Worm (Caenorhabditis elegans) whole organism, L2 larva: ENCODE data around the gene nucl-1.

Source experiments
- C34F6.9 ChIP-seq: fragments of 150-350 bp; optimal IDR thresholded peaks from 2 replicates; lab custom pipeline; 2014; ENCODE audit warnings: missing biosample characterization, missing genetic modification characterization
- F13H6.1 ChIP-seq: sonication (generic microtip); optimal IDR thresholded peaks from 2 replicates; lab custom pipeline; 2016; ENCODE audit warnings: missing genetic modification characterization, missing compliant biosample characterization
- Y55F3AM.14 ChIP-seq: fragments of 200-800 bp; sonication (Bioruptor generic); optimal IDR thresholded peaks from 2 replicates; lab custom pipeline; 2018; ENCODE audit warnings: mild to moderate bottlenecking, missing genetic modification characterization, missing compliant biosample characterization
- ZK546.5 ChIP-seq: sonication (generic microtip); optimal IDR thresholded peaks from 2 replicates; lab custom pipeline; 2017; ENCODE audit warnings: missing biosample characterization, missing genetic modification characterization
- alr-1 ChIP-seq: fragments of 150-350 bp; optimal IDR thresholded peaks from 2 replicates; lab custom pipeline; 2014; ENCODE audit warnings: missing biosample characterization, missing genetic modification characterization
- blmp-1 ChIP-seq: sonication (generic microtip); optimal IDR thresholded peaks from 2 replicates; lab custom pipeline; 2017; ENCODE audit warnings: missing genetic modification characterization, mild to moderate bottlenecking, missing compliant biosample characterization, antibody characterized with exemption, moderate library complexity; ENCODE audit not compliant: insufficient read depth
- ceh-16 ChIP-seq: fragments of 150-350 bp; optimal IDR thresholded peaks from 2 replicates; lab custom pipeline; 2014; ENCODE audit warnings: missing biosample characterization, missing genetic modification characterization
- ceh-82 ChIP-seq: fragments of 150-350 bp; optimal IDR thresholded peaks from 2 replicates; lab custom pipeline; 2014; ENCODE audit warnings: missing biosample characterization, missing genetic modification characterization
- crh-2 ChIP-seq: sonication (generic microtip); optimal IDR thresholded peaks from 2 replicates; lab custom pipeline; 2017; ENCODE audit warnings: missing biosample characterization, missing genetic modification characterization
- dmd-4 ChIP-seq: sonication (generic microtip); optimal IDR thresholded peaks from 2 replicates; lab custom pipeline; 2017; ENCODE audit warnings: missing biosample characterization, missing genetic modification characterization
- egl-27 ChIP-seq: sonication (generic microtip); optimal IDR thresholded peaks from 3 replicates; lab custom pipeline; 2017; ENCODE audit warnings: missing biosample characterization, missing genetic modification reagents, missing genetic modification characterization
- elt-1 ChIP-seq: fragments of 150-350 bp; optimal IDR thresholded peaks from 2 replicates; lab custom pipeline; 2014; ENCODE audit warnings: missing biosample characterization, missing genetic modification characterization
- elt-3 ChIP-seq: sonication (generic microtip); optimal IDR thresholded peaks from 2 replicates; lab custom pipeline; 2017; ENCODE audit warnings: missing biosample characterization, missing genetic modification characterization
- fos-1 ChIP-seq: fragments of 150-350 bp; optimal IDR thresholded peaks from 2 replicates; lab custom pipeline; 2014; ENCODE audit warnings: missing biosample characterization, missing genetic modification characterization
- gmeb-1 ChIP-seq: fragments of 150-350 bp; optimal IDR thresholded peaks from 2 replicates; lab custom pipeline; 2014; ENCODE audit warnings: missing biosample characterization, missing genetic modification characterization
- lin-11 ChIP-seq: fragments of 150-350 bp; sonication (generic microtip); optimal IDR thresholded peaks from 2 replicates; lab custom pipeline; 2014; ENCODE audit warnings: missing biosample characterization, missing genetic modification characterization, inconsistent platforms, mixed read lengths
- lin-39 ChIP-seq: fragments of 150-350 bp; optimal IDR thresholded peaks from 2 replicates; lab custom pipeline; 2014; ENCODE audit warnings: missing biosample characterization, missing genetic modification reagents, missing genetic modification characterization
- mab-5 ChIP-seq: fragments of 150-350 bp; optimal IDR thresholded peaks from 2 replicates; lab custom pipeline; 2014; ENCODE audit warnings: missing biosample characterization, missing genetic modification characterization
- mbf-1 ChIP-seq: sonication (generic microtip); optimal IDR thresholded peaks from 2 replicates; lab custom pipeline; 2017; ENCODE audit warnings: missing biosample characterization, missing genetic modification characterization
- mdl-1 ChIP-seq, 2 experiments: fragments of 150-350 bp in 1 of 2; sonication (generic microtip) in 1 of 2; optimal IDR thresholded peaks; 2 replicates each; lab custom pipeline; 2017; ENCODE audit warnings: missing biosample characterization in 2 of 2, missing genetic modification characterization in 2 of 2
- nhr-10 ChIP-seq: sonication (generic microtip); optimal IDR thresholded peaks from 2 replicates; lab custom pipeline; 2017; ENCODE audit warnings: missing biosample characterization, missing genetic modification characterization
- nhr-11 ChIP-seq: fragments of 150-350 bp; optimal IDR thresholded peaks from 2 replicates; lab custom pipeline; 2014; ENCODE audit warnings: missing biosample characterization, missing genetic modification characterization
- nhr-12 ChIP-seq: fragments of 150-350 bp; optimal IDR thresholded peaks from 2 replicates; lab custom pipeline; 2014; ENCODE audit warnings: missing biosample characterization, missing genetic modification characterization
- nhr-129 ChIP-seq: fragments of 150-350 bp; optimal IDR thresholded peaks from 2 replicates; lab custom pipeline; 2014; ENCODE audit warnings: missing biosample characterization, missing genetic modification characterization
- nhr-21 ChIP-seq: fragments of 150-350 bp; optimal IDR thresholded peaks from 2 replicates; lab custom pipeline; 2014; ENCODE audit warnings: missing biosample characterization, missing genetic modification characterization
- nhr-23 ChIP-seq: fragments of 150-350 bp; optimal IDR thresholded peaks from 2 replicates; lab custom pipeline; 2014; ENCODE audit warnings: missing biosample characterization, missing genetic modification reagents, missing genetic modification characterization
- nhr-237 ChIP-seq: fragments of 150-350 bp; optimal IDR thresholded peaks from 2 replicates; lab custom pipeline; 2014; ENCODE audit warnings: missing biosample characterization, missing genetic modification characterization
- nhr-25 ChIP-seq: fragments of 150-350 bp; sonication (generic microtip); optimal IDR thresholded peaks from 3 replicates; lab custom pipeline; 2014; ENCODE audit warnings: missing biosample characterization, missing genetic modification characterization
- nhr-6 ChIP-seq: fragments of 150-350 bp; optimal IDR thresholded peaks from 2 replicates; lab custom pipeline; 2014; ENCODE audit warnings: missing biosample characterization, missing genetic modification characterization
- nhr-77 ChIP-seq: fragments of 150-350 bp; optimal IDR thresholded peaks from 2 replicates; lab custom pipeline; 2014; ENCODE audit warnings: missing biosample characterization, missing genetic modification characterization
- peb-1 ChIP-seq: fragments of 150-350 bp; optimal IDR thresholded peaks from 2 replicates; lab custom pipeline; 2014; ENCODE audit warnings: missing biosample characterization, missing genetic modification characterization
- sem-4 ChIP-seq: fragments of 150-350 bp; optimal IDR thresholded peaks from 2 replicates; lab custom pipeline; 2014; ENCODE audit warnings: missing biosample characterization, missing genetic modification reagents, missing genetic modification characterization
- skn-1 ChIP-seq: sonication (generic microtip); optimal IDR thresholded peaks from 2 replicates; lab custom pipeline; 2017; ENCODE audit warnings: missing biosample characterization, missing genetic modification characterization
- sma-3 ChIP-seq: sonication (generic microtip); optimal IDR thresholded peaks from 2 replicates; lab custom pipeline; 2016; ENCODE audit warnings: missing genetic modification reagents, missing genetic modification characterization, missing compliant biosample characterization
- sma-9 ChIP-seq, 2 experiments: fragments of 150-350 bp in 1 of 2; sonication (generic microtip) in 1 of 2; optimal IDR thresholded peaks; 2 replicates each; lab custom pipeline; 2014 to 2016; ENCODE audit warnings: missing genetic modification characterization in 2 of 2, mild to moderate bottlenecking in 1 of 2, missing biosample characterization in 1 of 2, missing compliant biosample characterization in 1 of 2, missing genetic modification reagents in 1 of 2, moderate library complexity in 1 of 2
- unc-55 ChIP-seq: fragments of 150-350 bp; sonication (generic microtip); optimal IDR thresholded peaks from 3 replicates; lab custom pipeline; 2014; ENCODE audit warnings: missing biosample characterization, missing genetic modification reagents, missing genetic modification characterization
- zag-1 ChIP-seq: fragments of 150-350 bp; optimal IDR thresholded peaks from 2 replicates; lab custom pipeline; 2014; ENCODE audit warnings: missing biosample characterization, missing genetic modification characterization
- ztf-1 ChIP-seq: fragments of 200-800 bp; sonication (Bioruptor generic); conservative IDR thresholded peaks from 2 replicates; pipeline ENCODE4 v1.3.6; 2022; ENCODE audit warnings: missing genetic modification characterization, missing compliant biosample characterization
- ztf-11 ChIP-seq: sonication (generic microtip); optimal IDR thresholded peaks from 2 replicates; lab custom pipeline; 2017; ENCODE audit warnings: missing biosample characterization, missing genetic modification characterization
- ztf-4 ChIP-seq: fragments of 150-350 bp; optimal IDR thresholded peaks from 2 replicates; lab custom pipeline; 2014; ENCODE audit warnings: missing biosample characterization, missing genetic modification characterization

nucl-1 gene

DNA sequence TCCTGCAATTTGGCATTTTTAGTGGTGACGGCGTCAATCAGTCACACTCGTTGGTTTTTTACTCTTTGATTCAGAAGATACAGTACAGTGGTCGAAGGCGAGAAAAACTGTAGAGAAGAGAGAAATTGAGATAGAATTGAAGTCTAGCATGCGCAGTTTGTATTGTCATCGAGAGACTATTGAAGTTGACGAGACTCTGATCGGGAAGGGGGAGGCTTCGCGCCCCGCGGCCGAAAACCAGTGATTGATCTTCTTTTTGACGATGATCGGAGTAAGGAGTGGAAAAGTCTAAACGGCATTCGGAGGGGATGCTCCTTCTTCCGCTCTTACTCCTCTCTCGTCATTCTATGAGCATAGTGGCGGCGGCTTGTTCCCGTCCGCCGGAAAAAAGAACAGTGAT, 12.6 kb upstream of the nucl-1 start:
- no peak for TF ChIP-seq unc-55 (GFP tag; lab: Kevin White, UChicago)
- peak; percentile 20 for TF ChIP-seq crh-2 (tag; lab: Kevin White, UChicago)
- peak; percentile 48 for TF ChIP-seq nhr-25
- no peak for TF ChIP-seq lin-11 (tag; lab: Kevin White, UChicago)
- TF ChIP-seq nhr-77 (tag; lab: Kevin White, UChicago): no peak
- no peak for TF ChIP-seq ztf-1
- no peak for TF ChIP-seq sma-9 (GFP tag; optimal IDR thresholded peaks at IDR 0.05; lab: Kevin White, UChicago)
- TF ChIP-seq sma-9 (tag; optimal IDR thresholded peaks at IDR 0.05; lab: Kevin White, UChicago): no peak
- TF ChIP-seq mdl-1 (tag; optimal IDR thresholded peaks at IDR 0.05; lab: Kevin White, UChicago): no peak
- TF ChIP-seq elt-1 (tag; lab: Kevin White, UChicago): no peak
- no peak for TF ChIP-seq nhr-6 (tag; lab: Kevin White, UChicago)
- no peak for TF ChIP-seq F13H6.1 (tag; lab: Kevin White, UChicago)
- no peak for TF ChIP-seq blmp-1 (tag; lab: Kevin White, UChicago)
- no peak for TF ChIP-seq mab-5 (tag; lab: Kevin White, UChicago)
- TF ChIP-seq peb-1: peak; percentile 23
- TF ChIP-seq Y55F3AM.14: no peak
- TF ChIP-seq ceh-16: no peak
- peak; percentile 46 for TF ChIP-seq fos-1 (tag; lab: Kevin White, UChicago)
- TF ChIP-seq alr-1 (tag; lab: Kevin White, UChicago): no peak
- TF ChIP-seq C34F6.9 (tag; lab: Kevin White, UChicago): no peak
- TF ChIP-seq ztf-4 (tag; lab: Kevin White, UChicago): no peak
- TF ChIP-seq ZK546.5 (tag; lab: Kevin White, UChicago): no peak
- no peak for TF ChIP-seq skn-1
- no peak for TF ChIP-seq nhr-12 (tag; lab: Kevin White, UChicago)
- no peak for TF ChIP-seq mbf-1 (tag; lab: Kevin White, UChicago)
- no peak for TF ChIP-seq gmeb-1 (tag; lab: Kevin White, UChicago)
- TF ChIP-seq nhr-21: peak; percentile 59
- peak; percentile 27 for TF ChIP-seq sem-4 (tag; lab: Kevin White, UChicago)
- TF ChIP-seq nhr-10: no peak
- TF ChIP-seq egl-27 (tag; lab: Kevin White, UChicago): no peak
- peak; percentile 17 for TF ChIP-seq nhr-129 (tag; lab: Kevin White, UChicago)
- TF ChIP-seq sma-3 (GFP tag; lab: Kevin White, UChicago): peak; percentile 45

DNA sequence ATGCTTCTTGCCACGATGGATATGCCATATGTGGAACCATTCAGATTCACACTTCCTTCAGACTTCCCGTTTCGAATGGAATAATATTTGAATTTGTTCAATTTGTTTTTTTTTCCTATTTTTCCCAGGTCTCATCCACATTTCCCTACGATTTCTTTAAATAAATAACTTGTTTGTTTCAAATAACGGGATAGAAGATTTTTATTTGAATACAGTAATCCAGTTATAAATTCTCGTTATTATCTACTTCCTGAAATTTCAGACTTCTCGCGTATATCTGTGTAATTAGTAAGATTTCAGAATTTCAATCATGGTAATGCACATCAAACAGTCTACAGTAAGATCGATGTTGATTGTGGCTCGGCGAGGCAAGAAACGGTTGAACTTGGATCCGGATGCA, 11.1 kb upstream of the nucl-1 start, which contains the start of gene F35H10.5:
Gene F35H10.5 (plus strand): TSS at position 301 of the 400 bp plus-strand sequence.
- no peak for TF ChIP-seq ztf-4 (tag; lab: Kevin White, UChicago)
- no peak for TF ChIP-seq lin-11 (tag; lab: Kevin White, UChicago)
- TF ChIP-seq mdl-1 (tag; optimal IDR thresholded peaks at IDR 0.05; lab: Kevin White, UChicago): no peak
- TF ChIP-seq nhr-237 (tag; lab: Kevin White, UChicago): no peak
- TF ChIP-seq nhr-12 (tag; lab: Kevin White, UChicago): no peak
- TF ChIP-seq C34F6.9 (tag; lab: Kevin White, UChicago): no peak
- TF ChIP-seq nhr-23 (tag; lab: Kevin White, UChicago): no peak
- no peak for TF ChIP-seq nhr-6 (tag; lab: Kevin White, UChicago)
- TF ChIP-seq mab-5 (tag; lab: Kevin White, UChicago): no peak
- TF ChIP-seq alr-1 (tag; lab: Kevin White, UChicago): no peak
- TF ChIP-seq lin-39 (tag; lab: Kevin White, UChicago): no peak
- TF ChIP-seq dmd-4 (tag; lab: Kevin White, UChicago): no peak
- TF ChIP-seq, all 48 proteins: peak for 0

DNA sequence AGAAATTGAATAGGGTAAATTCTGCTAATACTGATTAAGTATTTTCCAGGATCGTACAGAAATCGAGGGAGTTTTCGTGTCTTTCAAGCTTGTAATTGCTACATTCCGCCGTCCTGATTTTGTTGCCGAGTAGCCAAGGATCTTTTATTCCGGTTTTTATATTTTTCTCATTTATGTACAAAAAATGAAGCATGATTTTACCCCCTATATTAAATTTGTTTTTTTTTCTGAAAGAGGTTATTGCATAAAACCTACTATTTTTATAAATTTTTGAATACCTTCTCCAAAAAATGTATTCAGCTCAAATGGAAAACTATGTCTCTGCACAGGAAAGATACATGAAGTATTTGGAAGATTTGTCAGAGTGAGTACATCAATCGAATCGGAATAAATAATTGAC, 10.3 kb upstream of the nucl-1 start, which contains the start of gene F35H10.6:
Gene F35H10.6 (plus strand): TSS at position 301 of the 400 bp plus-strand sequence.
- TF ChIP-seq ztf-11 (tag; lab: Kevin White, UChicago) (no peak), ceh-82 (no peak), fos-1 (tag; lab: Kevin White, UChicago) (no peak), lin-11 (tag; lab: Kevin White, UChicago) (no peak), alr-1 (tag; lab: Kevin White, UChicago) (no peak), elt-3 (tag; lab: Kevin White, UChicago) (no peak), nhr-11 (tag; lab: Kevin White, UChicago) (no peak), peb-1 (no peak), ztf-1 (no peak), zag-1 (no peak), nhr-23 (tag; lab: Kevin White, UChicago) (no peak), unc-55 (GFP tag; lab: Kevin White, UChicago) (no peak), nhr-237 (tag; lab: Kevin White, UChicago) (no peak), nhr-6 (tag; lab: Kevin White, UChicago) (no peak), ztf-4 (tag; lab: Kevin White, UChicago) (no peak), nhr-25 (no peak)
